Worm (Caenorhabditis elegans): ENCODE measurements around the gene C09G1.4.

C09G1.4 gene

ce11 chrX:16006529-16006928 lies at the start of gene C09G1.4:
Gene C09G1.4 (minus strand): TSS chrX:16006629.
- TF ChIP-seq unc-62 (GFP tag; optimal IDR thresholded peaks at IDR 0.05 in 1 of 2) (peak in 1 of 2 experiments; percentile 21), unc-62 (tag; optimal IDR thresholded peaks at IDR 0.05) (no peak), duxl-1 (tag; optimal IDR thresholded peaks at IDR 0.05; ENCODE audit: poor library complexity) (no peak)

ce11 chrX:16055245-16055644 lies 48.8 kb upstream of the C09G1.4 start, which contains the start of gene T27A8.7:
Gene T27A8.7 (plus strand): TSS chrX:16055545.
- no peak for TF ChIP-seq nhr-42 (GFP tag; IDR thresholded peaks at IDR 0.05)
- TF ChIP-seq aly-2 (tag; optimal IDR thresholded peaks at IDR 0.05): no peak
- no peak for TF ChIP-seq F10B5.3 (tag; optimal IDR thresholded peaks at IDR 0.05)

- TF ChIP-seq nhr-237 (tag; optimal IDR thresholded peaks at IDR 0.05) (no peak), ZK546.5 (tag; optimal IDR thresholded peaks at IDR 0.05) (no peak), zip-2 (tag; optimal IDR thresholded peaks at IDR 0.05) (no peak), nhr-28 (tag; optimal IDR thresholded peaks at IDR 0.05) (no peak), F10B5.3 (tag; optimal IDR thresholded peaks at IDR 0.05) (no peak), lin-38 (GFP tag; IDR thresholded peaks at IDR 0.05) (no peak), lin-29 (GFP tag; IDR thresholded peaks at IDR 0.05) (no peak), daf-16 (GFP tag; optimal IDR thresholded peaks at IDR 0.05) (no peak), daf-16 (tag; optimal IDR thresholded peaks at IDR 0.05) (no peak), dpl-1 (GFP tag; optimal IDR thresholded peaks at IDR 0.05) (no peak), lin-15B (tag; optimal IDR thresholded peaks at IDR 0.05) (no peak), unc-39 (tag; optimal IDR thresholded peaks at IDR 0.05) (no peak), egl-43 (GFP tag; IDR thresholded peaks at IDR 0.05) (no peak), nhr-111 (GFP tag; optimal IDR thresholded peaks at IDR 0.05) (no peak), pqm-1 (tag; optimal IDR thresholded peaks at IDR 0.05) (no peak), nhr-42 (GFP tag; IDR thresholded peaks at IDR 0.05) (no peak), dve-1 (tag; optimal IDR thresholded peaks at IDR 0.05; ENCODE audit: insufficient read depth) (no peak), ceh-28 (tag; optimal IDR thresholded peaks at IDR 0.05) (no peak), ama-1 (optimal IDR thresholded peaks at IDR 0.05) (no peak), ceh-62 (tag; optimal IDR thresholded peaks at IDR 0.05) (no peak), ceh-44 (GFP tag; IDR thresholded peaks at IDR 0.05) (no peak)
These were observed 43.1 kb upstream of the C09G1.4 start, which contains the start of gene cpd-2 for ce11 chrX:16049573-16049972. Gene cpd-2 (plus strand): TSS chrX:16049873.

ce11 chrX:16046379-16046778 lies 40.0 kb upstream of the C09G1.4 start:
- TF ChIP-seq unc-62 (GFP tag; optimal IDR thresholded peaks at IDR 0.05 in 1 of 2): peak in 1 of 2 experiments; percentile 85
- no peak for TF ChIP-seq unc-62 (tag; optimal IDR thresholded peaks at IDR 0.05)
- no peak for TF ChIP-seq T26A8.4 (GFP tag; IDR thresholded peaks at IDR 0.05)
- TF ChIP-seq aha-1 (tag): peak; percentile 98

- TF ChIP-seq nhr-11 (tag; optimal IDR thresholded peaks at IDR 0.05): no peak
- TF ChIP-seq Y75B8A.6 (GFP tag; IDR thresholded peaks at IDR 0.05): no peak
- no peak for TF ChIP-seq spr-1 (tag; optimal IDR thresholded peaks at IDR 0.05)
- no peak for TF ChIP-seq zag-1 (tag; optimal IDR thresholded peaks at IDR 0.05)
- TF ChIP-seq lsy-2 (tag; optimal IDR thresholded peaks at IDR 0.05): no peak
- no peak for TF ChIP-seq zip-11 (GFP tag; IDR thresholded peaks at IDR 0.05)
- TF ChIP-seq unc-62 (GFP tag; optimal IDR thresholded peaks at IDR 0.05 in 1 of 2): peak in 1 of 2 experiments; percentile 48
- TF ChIP-seq unc-62 (tag; optimal IDR thresholded peaks at IDR 0.05): no peak
- TF ChIP-seq fos-1 (tag; optimal IDR thresholded peaks at IDR 0.05): no peak
- TF ChIP-seq ces-1 (GFP tag; optimal IDR thresholded peaks at IDR 0.05): no peak
- TF ChIP-seq set-16 (GFP tag; IDR thresholded peaks at IDR 0.05): peak; percentile 63
- TF ChIP-seq ceh-32 (tag; optimal IDR thresholded peaks at IDR 0.05; ENCODE audit: poor library complexity): no peak
- TF ChIP-seq lin-1 (GFP tag; IDR thresholded peaks at IDR 0.05): no peak
- no peak for TF ChIP-seq nhr-42 (GFP tag; IDR thresholded peaks at IDR 0.05)
- TF ChIP-seq pha-4 (GFP tag; IDR thresholded peaks at IDR 0.05): no peak
- no peak for TF ChIP-seq pha-4 (tag; optimal IDR thresholded peaks at IDR 0.05)
- TF ChIP-seq F26F4.8 (GFP tag; conservative IDR thresholded peaks at IDR 0.05): no peak
- TF ChIP-seq F37D6.2 (tag; optimal IDR thresholded peaks at IDR 0.05): no peak
These were observed 37.9 kb upstream of the C09G1.4 start for ce11 chrX:16044325-16044724.

All from whole organism, L4 larva.